Worm (Caenorhabditis elegans): Measurements from ENCODE around the gene rack-1.

ce11 chrIV:10148938-10149337 is 27.5 kb upstream of the rack-1 start, which contains the start of gene pigs-1:
- no peak for TF ChIP-seq W03F9.2 (tag; optimal IDR thresholded peaks at IDR 0.05)
- no peak for TF ChIP-seq him-1 (tag; optimal IDR thresholded peaks at IDR 0.05)
